Worm (Caenorhabditis elegans) whole organism, young adult: Measurements from ENCODE around the gene F26F4.5.

ENCODE experiments used
- B0019.2 ChIP-seq: fragments of 200-800 bp; sonication (Bioruptor generic); conservative IDR thresholded peaks from 2 replicates; pipeline ENCODE4 v1.3.6; 2022; ENCODE audit warnings: missing genetic modification reagents, missing genetic modification characterization, missing compliant biosample characterization
- C06A6.2 ChIP-seq: fragments of 200-800 bp; sonication (Bioruptor generic); conservative IDR thresholded peaks from 2 replicates; pipeline ENCODE4 v1.3.6; 2022; ENCODE audit warnings: missing genetic modification characterization, missing compliant biosample characterization
- F37B4.10 ChIP-seq: fragments of 200-800 bp; sonication (Bioruptor generic); IDR thresholded peaks from 2 replicates; pipeline ENCODE4 v1.3.6; 2022; ENCODE audit warnings: missing genetic modification characterization, missing compliant biosample characterization
- F52B5.7 ChIP-seq: sonication (generic microtip); optimal IDR thresholded peaks from 2 replicates; lab custom pipeline; 2016; ENCODE audit warnings: mild to moderate bottlenecking, missing genetic modification characterization, missing compliant biosample characterization
- F55B11.4 ChIP-seq: sonication (generic microtip); optimal IDR thresholded peaks from 2 replicates; lab custom pipeline; 2016; ENCODE audit warnings: missing compliant biosample characterization, missing genetic modification characterization, borderline replicate concordance; ENCODE audit not compliant: insufficient read depth
- F57A8.1 ChIP-seq: fragments of 200-800 bp; sonication (Bioruptor generic); optimal IDR thresholded peaks from 2 replicates; lab custom pipeline; 2018; ENCODE audit warnings: mild to moderate bottlenecking, missing genetic modification characterization, moderate library complexity, missing compliant biosample characterization
- F57C9.4 ChIP-seq: sonication (generic microtip); optimal IDR thresholded peaks from 2 replicates; lab custom pipeline; 2017; ENCODE audit warnings: mild to moderate bottlenecking, missing genetic modification characterization, missing compliant biosample characterization
- T07F8.4 ChIP-seq: sonication (generic microtip); optimal IDR thresholded peaks from 2 replicates; lab custom pipeline; 2016; ENCODE audit warnings: mild to moderate bottlenecking, missing genetic modification characterization, moderate library complexity, missing compliant biosample characterization
- Y53G8AR.9 ChIP-seq: fragments of 200-800 bp; sonication (Bioruptor generic); conservative IDR thresholded peaks from 2 replicates; pipeline ENCODE4 v1.3.6; 2022; ENCODE audit warnings: missing genetic modification reagents, missing genetic modification characterization, missing compliant biosample characterization
- Y79H2A.3 ChIP-seq: fragments of 200-800 bp; sonication (Bioruptor generic); conservative IDR thresholded peaks from 2 replicates; pipeline ENCODE4 v1.3.6; 2022; ENCODE audit warnings: missing genetic modification reagents, missing genetic modification characterization, missing compliant biosample characterization
- Y95B8A.8 ChIP-seq: fragments of 200-800 bp; sonication (Bioruptor generic); IDR thresholded peaks from 2 replicates; pipeline ENCODE4 v1.3.6; 2022; ENCODE audit warnings: missing genetic modification reagents, missing genetic modification characterization, missing compliant biosample characterization
- aptf-2 ChIP-seq: fragments of 200-800 bp; sonication (Bioruptor generic); conservative IDR thresholded peaks from 2 replicates; pipeline ENCODE4 v1.3.6; 2022; ENCODE audit warnings: missing genetic modification reagents, missing genetic modification characterization, missing compliant biosample characterization
- aptf-3 ChIP-seq: fragments of 200-800 bp; sonication (Bioruptor generic); IDR thresholded peaks from 2 replicates; pipeline ENCODE4 v1.3.6; 2022; ENCODE audit warnings: missing genetic modification characterization, missing compliant biosample characterization
- atf-7 ChIP-seq: sonication (generic microtip); optimal IDR thresholded peaks from 2 replicates; lab custom pipeline; 2017; ENCODE audit warnings: mild to moderate bottlenecking, missing genetic modification characterization, missing compliant biosample characterization
- attf-3 ChIP-seq: fragments of 200-800 bp; sonication (Bioruptor generic); conservative IDR thresholded peaks from 2 replicates; pipeline ENCODE4 v1.3.6; 2022; ENCODE audit warnings: missing genetic modification reagents, missing genetic modification characterization, missing compliant biosample characterization
- attf-5 ChIP-seq: fragments of 200-800 bp; sonication (Bioruptor generic); optimal IDR thresholded peaks from 2 replicates; lab custom pipeline; 2018; ENCODE audit warnings: mild to moderate bottlenecking, missing genetic modification characterization, missing compliant biosample characterization
- bed-1 ChIP-seq: fragments of 200-800 bp; sonication (Bioruptor generic); IDR thresholded peaks from 2 replicates; pipeline ENCODE4 v1.3.6; 2022; ENCODE audit warnings: missing genetic modification reagents, missing genetic modification characterization, missing compliant biosample characterization
- cebp-1 ChIP-seq, 2 experiments: fragments of 200-800 bp in 1 of 2; sonication (Bioruptor generic) in 1 of 2; sonication (generic microtip) in 1 of 2; IDR thresholded peaks in 1 of 2; optimal IDR thresholded peaks in 1 of 2; 2 replicates each; pipeline versions ENCODE4 v1.3.6 to Lab custom; 2017 to 2022; ENCODE audit warnings: missing compliant biosample characterization in 2 of 2, missing genetic modification characterization in 2 of 2, mild to moderate bottlenecking in 1 of 2, missing genetic modification reagents in 1 of 2, moderate library complexity in 1 of 2
- cebp-2 ChIP-seq: fragments of 200-800 bp; sonication (Bioruptor generic); IDR thresholded peaks from 2 replicates; pipeline ENCODE4 v1.3.6; 2022; ENCODE audit warnings: missing genetic modification characterization, missing compliant biosample characterization
- ceh-100 ChIP-seq: fragments of 200-800 bp; sonication (Bioruptor generic); IDR thresholded peaks from 2 replicates; pipeline ENCODE4 v1.3.6; 2022; ENCODE audit warnings: missing genetic modification reagents, missing genetic modification characterization, missing compliant biosample characterization
- chd-7 ChIP-seq: sonication (generic microtip); optimal IDR thresholded peaks from 2 replicates; lab custom pipeline; 2016; ENCODE audit warnings: mild to moderate bottlenecking, missing genetic modification characterization, moderate library complexity, missing compliant biosample characterization
- die-1 ChIP-seq: sonication (generic microtip); optimal IDR thresholded peaks from 2 replicates; lab custom pipeline; 2016; ENCODE audit warnings: missing genotype, mild to moderate bottlenecking, missing genetic modification characterization, missing compliant biosample characterization
- dpff-1 ChIP-seq: sonication (generic microtip); optimal IDR thresholded peaks from 2 replicates; lab custom pipeline; 2017; ENCODE audit warnings: mild to moderate bottlenecking, missing genetic modification characterization, missing compliant biosample characterization
- dpl-1 ChIP-seq: fragments of 150-350 bp; optimal IDR thresholded peaks from 2 replicates; lab custom pipeline; 2014; ENCODE audit warnings: missing biosample characterization, missing genetic modification reagents, missing genetic modification characterization
- ekl-4 ChIP-seq: fragments of 200-800 bp; sonication (Bioruptor generic); IDR thresholded peaks from 2 replicates; pipeline ENCODE4 v1.3.6; 2022; ENCODE audit warnings: missing genetic modification reagents, missing genetic modification characterization, missing compliant biosample characterization
- ets-4 ChIP-seq: fragments of 200-800 bp; sonication (Bioruptor generic); optimal IDR thresholded peaks from 2 replicates; lab custom pipeline; 2018; ENCODE audit warnings: mild to moderate bottlenecking, missing genetic modification characterization, missing compliant biosample characterization
- fkh-3 ChIP-seq: sonication (generic microtip); optimal IDR thresholded peaks from 2 replicates; lab custom pipeline; 2016; ENCODE audit warnings: mild to moderate bottlenecking, missing genetic modification characterization, missing compliant biosample characterization
- hlh-26 ChIP-seq: fragments of 200-800 bp; sonication (Bioruptor generic); conservative IDR thresholded peaks from 2 replicates; pipeline ENCODE4 v1.3.6; 2022; ENCODE audit warnings: missing genetic modification reagents, missing genetic modification characterization, missing compliant biosample characterization
- hsf-1 ChIP-seq: fragments of 200-800 bp; sonication (Bioruptor generic); IDR thresholded peaks from 2 replicates; pipeline ENCODE4 v1.3.6; 2022; ENCODE audit warnings: missing genetic modification reagents, missing genetic modification characterization, missing compliant biosample characterization
- let-607 ChIP-seq, 2 experiments: fragments of 200-800 bp in 1 of 2; sonication (Bioruptor generic) in 1 of 2; sonication (generic microtip) in 1 of 2; optimal IDR thresholded peaks; 2 replicates each; lab custom pipeline; 2016 to 2018; ENCODE audit warnings: mild to moderate bottlenecking in 2 of 2, missing compliant biosample characterization in 2 of 2, missing genetic modification characterization in 2 of 2, moderate library complexity in 2 of 2, missing genotype in 1 of 2
- lin-35 ChIP-seq, 3 experiments: fragments of 150-350 bp in 2 of 3; sonication (generic microtip) in 1 of 3; optimal IDR thresholded peaks; 2 replicates each; lab custom pipeline; 2014 to 2018; ENCODE audit warnings: missing biosample characterization in 3 of 3, missing genetic modification characterization in 3 of 3, missing genetic modification reagents in 3 of 3
- lin-54 ChIP-seq: fragments of 200-800 bp; sonication (Bioruptor generic); optimal IDR thresholded peaks from 2 replicates; lab custom pipeline; 2018; ENCODE audit warnings: mild to moderate bottlenecking, missing genetic modification characterization, missing compliant biosample characterization
- lsy-27 ChIP-seq: sonication (generic microtip); optimal IDR thresholded peaks from 2 replicates; lab custom pipeline; 2017; ENCODE audit warnings: missing genetic modification characterization, mild to moderate bottlenecking, missing compliant biosample characterization, antibody characterized with exemption, missing genotype, borderline replicate concordance; ENCODE audit not compliant: insufficient read depth
- mcd-1 ChIP-seq: fragments of 200-800 bp; sonication (Bioruptor generic); IDR thresholded peaks from 2 replicates; pipeline ENCODE4 v1.3.6; 2022; ENCODE audit warnings: missing genetic modification reagents, missing genetic modification characterization, missing compliant biosample characterization
- mel-28 ChIP-seq: sonication (generic microtip); optimal IDR thresholded peaks from 2 replicates; lab custom pipeline; 2016; ENCODE audit warnings: borderline replicate concordance, mild to moderate bottlenecking, missing genetic modification characterization, missing compliant biosample characterization
- nfya-1 ChIP-seq: sonication (generic microtip); optimal IDR thresholded peaks from 2 replicates; lab custom pipeline; 2017; ENCODE audit warnings: antibody characterized with exemption, missing compliant biosample characterization, missing genetic modification characterization, borderline replicate concordance; ENCODE audit not compliant: insufficient read depth
- nhr-120 ChIP-seq: fragments of 200-800 bp; sonication (Bioruptor generic); IDR thresholded peaks from 2 replicates; pipeline ENCODE4 v1.3.6; 2022; ENCODE audit warnings: missing genetic modification characterization, missing compliant biosample characterization
- nhr-179 ChIP-seq: sonication (generic microtip); optimal IDR thresholded peaks from 2 replicates; lab custom pipeline; 2016; ENCODE audit warnings: mild to moderate bottlenecking, missing genetic modification characterization, missing compliant biosample characterization
- nhr-80 ChIP-seq: sonication (generic microtip); optimal IDR thresholded peaks from 2 replicates; lab custom pipeline; 2016; ENCODE audit warnings: missing genetic modification characterization, missing compliant biosample characterization
- pha-4 ChIP-seq: fragments of 150-350 bp; sonication (generic microtip); optimal IDR thresholded peaks from 2 replicates; lab custom pipeline; 2014; ENCODE audit warnings: missing biosample characterization, missing genetic modification reagents, missing genetic modification characterization
- repo-1 ChIP-seq: sonication (generic microtip); optimal IDR thresholded peaks from 2 replicates; lab custom pipeline; 2017; ENCODE audit warnings: mild to moderate bottlenecking, missing genetic modification characterization, missing compliant biosample characterization
- snpc-3.4 ChIP-seq: sonication (generic microtip); optimal IDR thresholded peaks from 2 replicates; lab custom pipeline; 2017; ENCODE audit warnings: missing genetic modification characterization, mild to moderate bottlenecking, missing compliant biosample characterization, antibody characterized with exemption, moderate library complexity, missing genotype, missing genetic modification reagents
- somi-1 ChIP-seq: fragments of 200-800 bp; sonication (Bioruptor generic); optimal IDR thresholded peaks from 2 replicates; lab custom pipeline; 2018; ENCODE audit warnings: mild to moderate bottlenecking, missing genetic modification characterization, missing compliant biosample characterization
- sptf-2 ChIP-seq: fragments of 200-800 bp; sonication (Bioruptor generic); optimal IDR thresholded peaks from 2 replicates; lab custom pipeline; 2018; ENCODE audit warnings: mild to moderate bottlenecking, missing genetic modification characterization, missing compliant biosample characterization
- tbx-9 ChIP-seq: sonication (generic microtip); optimal IDR thresholded peaks from 2 replicates; lab custom pipeline; 2016; ENCODE audit warnings: borderline replicate concordance, missing genetic modification characterization, inconsistent platforms, missing compliant biosample characterization
- tlf-1 ChIP-seq: fragments of 200-800 bp; sonication (Bioruptor generic); optimal IDR thresholded peaks from 2 replicates; lab custom pipeline; 2018; ENCODE audit warnings: mild to moderate bottlenecking, missing genetic modification characterization, missing compliant biosample characterization
- ztf-25 ChIP-seq: fragments of 200-800 bp; sonication (Bioruptor generic); IDR thresholded peaks from 2 replicates; pipeline ENCODE4 v1.3.6; 2022; ENCODE audit warnings: missing genetic modification reagents, missing genetic modification characterization, missing compliant biosample characterization

F26F4.5 gene

DNA sequence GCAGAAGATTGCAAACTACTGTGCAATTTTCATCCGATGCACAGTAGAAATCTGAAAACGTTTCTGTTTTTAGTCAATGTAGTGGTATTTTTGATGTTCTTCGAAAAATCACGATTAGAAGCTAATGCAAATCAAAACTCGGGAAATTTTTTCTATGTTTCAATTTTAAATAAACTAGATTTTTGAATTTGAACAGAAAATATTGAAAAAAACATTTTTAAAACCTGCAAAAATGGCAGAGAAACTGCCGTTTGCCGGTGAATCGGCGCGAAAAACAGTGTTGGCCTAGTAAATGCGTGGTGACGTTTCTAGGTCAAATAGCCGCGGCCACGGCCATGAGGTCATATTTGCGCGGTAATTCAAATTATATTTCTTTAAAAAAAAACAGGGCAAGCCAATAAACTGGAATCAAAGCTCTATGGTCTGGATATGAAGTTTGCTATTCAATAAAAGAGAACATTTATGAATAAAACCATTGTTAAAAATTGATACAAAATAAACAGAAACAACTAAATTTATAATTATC is 39.2 kb upstream of the F26F4.5 start, which contains the start of gene set-2 (continued):
- TF ChIP-seq Y95B8A.8 (peak; percentile 89), chd-7 (tag; lab: Kevin White, UChicago) (peak; percentile 19), tbx-9 (tag; lab: Kevin White, UChicago) (no peak), repo-1 (tag; lab: Kevin White, UChicago) (no peak), snpc-3.4 (tag; lab: Kevin White, UChicago) (peak; percentile 78), aptf-3 (no peak), Y53G8AR.9 (GFP tag; lab: Robert Waterston, UW) (peak; percentile 51; the same call in 1 of the 2 replicates), nhr-179 (no peak), let-607 (tag; optimal IDR thresholded peaks at IDR 0.05; lab: Kevin White, UChicago) (peak in 1 of 2 experiments; percentile 32), ekl-4 (GFP tag; lab: Robert Waterston, UW) (peak; percentile 65; the same call in 1 of the 2 replicates), die-1 (no peak), F57C9.4 (no peak), F37B4.10 (GFP tag; lab: Robert Waterston, UW) (no peak), sptf-2 (GFP tag; lab: Kevin White, UChicago) (peak; percentile 84), lin-54 (GFP tag; lab: Kevin White, UChicago) (peak; percentile 97), mcd-1 (GFP tag; lab: Robert Waterston, UW) (peak; percentile 83), ztf-25 (peak; percentile 87), C06A6.2 (GFP tag; lab: Robert Waterston, UW) (no peak), bed-1 (GFP tag; lab: Robert Waterston, UW) (0 out of 2 replicates have a peak, but pooled peaks have one; percentile 79), pha-4 (tag; lab: Kevin White, UChicago) (no peak), attf-5 (GFP tag; lab: Kevin White, UChicago) (peak; percentile 91), ceh-100 (GFP tag; lab: Robert Waterston, UW) (peak; percentile 50), Y79H2A.3 (GFP tag; lab: Robert Waterston, UW) (no peak), dpl-1 (GFP tag; lab: Kevin White, UChicago) (peak; percentile 92), nfya-1 (tag; lab: Kevin White, UChicago) (no peak), hlh-26 (GFP tag; lab: Robert Waterston, UW) (no peak), F57A8.1 (GFP tag; lab: Kevin White, UChicago) (no peak), B0019.2 (GFP tag; lab: Robert Waterston, UW) (peak; percentile 72), lsy-27 (tag; lab: Kevin White, UChicago) (no peak), tlf-1 (peak; percentile 77), dpff-1 (tag; lab: Kevin White, UChicago) (no peak), F55B11.4 (tag; lab: Kevin White, UChicago) (no peak), F52B5.7 (tag; lab: Kevin White, UChicago) (no peak), attf-3 (GFP tag; lab: Robert Waterston, UW) (peak; percentile 66), cebp-2 (GFP tag; lab: Robert Waterston, UW) (no peak), fkh-3 (tag; lab: Kevin White, UChicago) (no peak), mel-28 (no peak), ets-4 (GFP tag; lab: Kevin White, UChicago) (no peak), lin-35 (GFP tag; optimal IDR thresholded peaks at IDR 0.05; lab: Kevin White, UChicago) (peak; percentile 29 to 89 (median 79)), atf-7 (tag; lab: Kevin White, UChicago) (no peak), T07F8.4 (tag; lab: Kevin White, UChicago) (no peak), nhr-120 (GFP tag; lab: Robert Waterston, UW) (no peak), aptf-2 (GFP tag; lab: Robert Waterston, UW) (0 out of 2 replicates have a peak, but pooled peaks have one; percentile 41), somi-1 (GFP tag; lab: Kevin White, UChicago) (no peak), hsf-1 (GFP tag; lab: Robert Waterston, UW) (0 out of 2 replicates have a peak, but pooled peaks have one; percentile 19), cebp-1 (GFP tag; IDR thresholded peaks at IDR 0.05; lab: Robert Waterston, UW) (no peak), cebp-1 (tag; optimal IDR thresholded peaks at IDR 0.05; lab: Kevin White, UChicago) (peak; percentile 67), nhr-80 (tag; lab: Kevin White, UChicago) (peak; percentile 30)
